Worm (Caenorhabditis elegans) whole organism, mixed stage, embryonic: ENCODE results near the gene pals-34.

ENCODE experiments used
- ceh-43 ChIP-seq: fragments of 200-800 bp; sonication (Bioruptor generic); optimal IDR thresholded peaks from 2 replicates; lab custom pipeline; 2018; ENCODE audit warnings: mild to moderate bottlenecking, missing genetic modification characterization, moderate library complexity, missing compliant biosample characterization
- elt-3 ChIP-seq: fragments of 150-350 bp; optimal IDR thresholded peaks from 2 replicates; lab custom pipeline; 2014; ENCODE audit warnings: missing biosample characterization, missing genetic modification characterization
- lsy-2 ChIP-seq: fragments of 150-350 bp; optimal IDR thresholded peaks from 2 replicates; lab custom pipeline; 2014; ENCODE audit warnings: missing biosample characterization, missing genetic modification characterization
- mls-2 ChIP-seq: sonication (generic microtip); optimal IDR thresholded peaks from 2 replicates; lab custom pipeline; 2016; ENCODE audit warnings: mild to moderate bottlenecking, missing genetic modification characterization, moderate library complexity, missing compliant biosample characterization
- nhr-237 ChIP-seq: fragments of 150-350 bp; optimal IDR thresholded peaks from 2 replicates; lab custom pipeline; 2014; ENCODE audit warnings: missing biosample characterization, missing genetic modification characterization
- sem-2 ChIP-seq: fragments of 200-800 bp; sonication (Bioruptor generic); optimal IDR thresholded peaks from 2 replicates; lab custom pipeline; 2018; ENCODE audit warnings: mild to moderate bottlenecking, missing genetic modification characterization, missing compliant biosample characterization

ce11 chrV:7985860-7986259 lies 29.6 kb upstream of the pals-34 start, which contains the start of gene Y97E10AL.1:
- TF ChIP-seq elt-3 (tag; lab: Kevin White, UChicago) (no peak), mls-2 (no peak), lsy-2 (tag; lab: Kevin White, UChicago) (no peak), sem-2 (GFP tag; lab: Kevin White, UChicago) (no peak), ceh-43 (GFP tag; lab: Kevin White, UChicago) (no peak), nhr-237 (tag; lab: Kevin White, UChicago) (no peak)
